Fruit fly (Drosophila melanogaster): ENCODE measurements around the gene Msp300.

DNA sequence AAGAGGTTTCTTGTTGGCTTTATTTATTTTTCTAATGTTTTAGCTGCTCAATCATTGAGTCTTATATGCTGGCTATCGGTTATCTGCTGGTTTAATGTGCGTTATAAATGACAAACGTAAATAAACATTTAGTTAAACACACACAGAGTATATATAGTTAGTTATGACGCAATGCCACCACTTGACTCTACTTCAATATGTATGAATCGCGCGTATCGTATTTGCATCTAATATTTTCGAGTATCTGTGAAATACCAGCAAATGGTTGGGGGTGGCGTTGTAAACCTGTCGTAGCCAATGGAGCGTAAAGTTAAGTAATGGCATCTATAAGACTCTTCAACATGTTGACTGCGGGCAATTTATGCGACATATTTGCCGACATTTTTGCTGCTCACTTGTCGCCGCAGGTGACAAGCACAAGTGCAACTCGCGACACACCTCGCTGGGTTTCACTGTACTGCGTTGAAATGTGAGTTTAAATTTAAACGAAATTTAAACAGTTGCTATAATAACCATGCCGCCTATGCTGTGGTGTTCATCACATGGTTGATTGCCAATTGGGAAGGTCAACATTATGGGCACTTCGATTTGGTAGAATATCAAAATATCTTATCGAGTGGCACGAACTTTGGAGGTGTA is 12.9 kb downstream of the Msp300 start:
- no peak for TF ChIP-seq CG11560 (tag; IDR thresholded peaks at IDR 0.05)
- peak; percentile 42 for TF ChIP-seq Sox100B (GFP tag; optimal IDR thresholded peaks at IDR 0.05)

Measured in whole organism, embryonic.